Worm (Caenorhabditis elegans): ENCODE data around the gene piga-1.

- TF ChIP-seq ztf-29 (GFP tag; IDR thresholded peaks at IDR 0.05): no peak
- TF ChIP-seq cog-1 (tag; optimal IDR thresholded peaks at IDR 0.05): no peak
- TF ChIP-seq klf-2 (GFP tag; conservative IDR thresholded peaks at IDR 0.05): no peak
- TF ChIP-seq T22C8.4 (GFP tag; IDR thresholded peaks at IDR 0.05): no peak
- no peak for TF ChIP-seq ref-1 (GFP tag; conservative IDR thresholded peaks at IDR 0.05)
- TF ChIP-seq ztf-23 (GFP tag; IDR thresholded peaks at IDR 0.05): no peak
- no peak for TF ChIP-seq tab-1 (GFP tag; IDR thresholded peaks at IDR 0.05)
- TF ChIP-seq flt-1 (GFP tag; IDR thresholded peaks at IDR 0.05): no peak
- TF ChIP-seq med-1 (GFP tag; optimal IDR thresholded peaks at IDR 0.05; ENCODE audit: insufficient read depth): no peak
Observed at ce11 chrII:8684824-8685223, 23.3 kb upstream of the piga-1 start, which contains the start of gene hgap-2.
